Fruit fly (Drosophila melanogaster) whole organism, wandering third instar larva: ENCODE measurements around the gene CG8837.

Experiments used
- Dfd ChIP-seq: fragments of >200 bp; optimal IDR thresholded peaks from 2 replicates; lab custom pipeline; 2017; ENCODE audit warnings: missing biosample characterization, missing genetic modification characterization
- GATAd ChIP-seq: sonication (Bioruptor generic); optimal IDR thresholded peaks from 2 replicates; lab custom pipeline; 2016; ENCODE audit warnings: missing biosample characterization, missing genetic modification characterization
- Hr78 ChIP-seq: fragments of >200 bp; optimal IDR thresholded peaks from 2 replicates; lab custom pipeline; 2017; ENCODE audit warnings: missing biosample characterization, missing genetic modification characterization
- Jra ChIP-seq: sonication (Bioruptor generic); optimal IDR thresholded peaks from 2 replicates; lab custom pipeline; 2016; ENCODE audit warnings: missing biosample characterization, missing genetic modification characterization
- Vsx2 ChIP-seq: fragments of 200-300, 225-300 bp; sonication (Bioruptor generic); optimal IDR thresholded peaks from 2 replicates; lab custom pipeline; 2018; ENCODE audit warnings: missing biosample characterization, missing genetic modification characterization; ENCODE audit not compliant: partially characterized antibody
- fru ChIP-seq: fragments of 200-800 bp; sonication (Bioruptor generic); optimal IDR thresholded peaks from 3 replicates; lab custom pipeline; 2016; ENCODE audit warnings: missing biosample characterization, mild to moderate bottlenecking, missing genetic modification characterization
- h ChIP-seq: fragments of 200-800 bp; sonication (Bioruptor generic); optimal IDR thresholded peaks from 3 replicates; lab custom pipeline; 2016; ENCODE audit warnings: missing biosample characterization, mild to moderate bottlenecking, missing genetic modification characterization
- psq ChIP-seq: fragments of 200-800 bp; sonication (Bioruptor generic); optimal IDR thresholded peaks from 3 replicates; lab custom pipeline; 2017; ENCODE audit warnings: missing biosample characterization, mild to moderate bottlenecking, missing genetic modification characterization, moderate library complexity
- rgr ChIP-seq: fragments of 200-800 bp; sonication (Bioruptor generic); optimal IDR thresholded peaks from 3 replicates; lab custom pipeline; 2016; ENCODE audit warnings: missing biosample characterization, mild to moderate bottlenecking, missing genetic modification characterization

DNA sequence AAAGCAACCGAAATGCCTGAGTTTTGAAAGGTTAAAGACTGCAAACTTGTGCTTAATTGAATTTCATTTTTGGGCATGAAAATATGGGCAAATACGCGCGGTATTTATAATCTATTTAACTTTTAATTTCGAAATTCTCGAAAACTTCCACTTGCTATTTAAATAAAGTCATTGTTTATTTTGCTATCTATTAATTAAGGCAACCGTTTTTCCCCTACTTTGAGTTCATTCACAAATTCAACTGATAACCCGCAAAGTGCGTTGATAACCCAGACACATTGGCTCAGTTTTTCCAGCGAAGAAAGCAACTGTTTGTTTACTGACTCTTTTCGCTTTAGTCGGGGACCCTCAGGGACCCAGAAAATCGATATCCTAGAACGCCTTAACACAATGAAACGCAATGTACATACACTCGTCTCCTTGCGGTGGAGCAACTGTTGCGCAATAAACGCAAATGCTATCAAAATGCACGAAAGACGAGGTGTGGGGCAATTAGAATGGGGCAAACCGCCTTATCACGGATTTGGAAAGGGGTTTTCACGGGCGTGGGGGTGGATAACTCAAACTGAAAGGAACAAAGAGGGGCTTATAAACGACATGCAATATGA is 51.8 kb downstream of the CG8837 start:
- TF ChIP-seq Jra (GFP tag; lab: Kevin White, UChicago) = no peak
- TF ChIP-seq h (GFP tag; lab: Kevin White, UChicago) = no peak
- no peak for TF ChIP-seq fru (GFP tag; lab: Kevin White, UChicago)
- no peak for TF ChIP-seq Hr78
- no peak for TF ChIP-seq Dfd
- TF ChIP-seq GATAd (GFP tag; lab: Kevin White, UChicago) = no peak
- no peak for TF ChIP-seq Vsx2 (GFP tag; lab: Kevin White, UChicago)
- TF ChIP-seq rgr (GFP tag; lab: Kevin White, UChicago) = no peak
- no peak for TF ChIP-seq psq (GFP tag; lab: Kevin White, UChicago)
